Worm (Caenorhabditis elegans) whole organism, L1 larva: ENCODE data around the gene C07D10.6.

Experiments
- C16A3.4 ChIP-seq: fragments of 150-350 bp; optimal IDR thresholded peaks from 2 replicates; lab custom pipeline; 2014; ENCODE audit warnings: missing biosample characterization, missing genetic modification characterization
- F16B12.6 ChIP-seq: fragments of 150-350 bp; optimal IDR thresholded peaks from 2 replicates; lab custom pipeline; 2014; ENCODE audit warnings: missing biosample characterization, missing genetic modification characterization
- Y116A8C.19 ChIP-seq: sonication (generic microtip); optimal IDR thresholded peaks from 2 replicates; lab custom pipeline; 2016; ENCODE audit warnings: missing compliant biosample characterization, missing genetic modification characterization, borderline replicate concordance
- aly-2 ChIP-seq: fragments of 150-350 bp; optimal IDR thresholded peaks from 2 replicates; lab custom pipeline; 2014; ENCODE audit warnings: missing biosample characterization, missing genetic modification characterization
- ama-1 ChIP-seq: fragments of 150-350 bp; optimal IDR thresholded peaks from 2 replicates; lab custom pipeline; 2014
- blmp-1 ChIP-seq: fragments of 150-350 bp; optimal IDR thresholded peaks from 2 replicates; lab custom pipeline; 2014; ENCODE audit warnings: missing biosample characterization, missing genetic modification characterization
- ceh-82 ChIP-seq, 3 experiments: fragments of 150-350 bp in 1 of 3; sonication (generic microtip) in 2 of 3; optimal IDR thresholded peaks; 2 replicates each; lab custom pipeline; 2014 to 2017; ENCODE audit warnings: missing biosample characterization in 3 of 3, missing genetic modification characterization in 3 of 3
- ceh-88 ChIP-seq: fragments of 200-800 bp; sonication (Bioruptor generic); IDR thresholded peaks from 2 replicates; pipeline ENCODE4 v1.3.6; 2022; ENCODE audit warnings: missing genetic modification characterization, missing compliant biosample characterization
- ces-1 ChIP-seq: fragments of 150-350 bp; optimal IDR thresholded peaks from 2 replicates; lab custom pipeline; 2014; ENCODE audit warnings: missing biosample characterization, missing genetic modification reagents, missing genetic modification characterization
- dpl-1 ChIP-seq, 3 experiments: fragments of 150-350 bp in 2 of 3; sonication (generic microtip) in 1 of 3; optimal IDR thresholded peaks; 2 replicates each; lab custom pipeline; 2014 to 2017; ENCODE audit warnings: missing biosample characterization in 3 of 3, missing genetic modification characterization in 3 of 3, missing genetic modification reagents in 3 of 3
- dsc-1 ChIP-seq: sonication (generic microtip); optimal IDR thresholded peaks from 2 replicates; lab custom pipeline; 2016; ENCODE audit warnings: mild to moderate bottlenecking, missing genetic modification characterization, missing compliant biosample characterization
- efl-3 ChIP-seq: fragments of 200-800 bp; sonication (Bioruptor generic); optimal IDR thresholded peaks from 2 replicates; lab custom pipeline; 2018; ENCODE audit warnings: mild to moderate bottlenecking, missing genetic modification characterization, missing compliant biosample characterization
- egl-13 ChIP-seq: sonication (generic microtip); optimal IDR thresholded peaks from 2 replicates; lab custom pipeline; 2016; ENCODE audit warnings: missing genotype, missing genetic modification reagents, missing genetic modification characterization, missing compliant biosample characterization
- elt-2 ChIP-seq: sonication (generic microtip); optimal IDR thresholded peaks from 2 replicates; lab custom pipeline; 2016; ENCODE audit warnings: missing genetic modification characterization, mild to moderate bottlenecking, inconsistent platforms, missing compliant biosample characterization, missing genetic modification reagents
- elt-3 ChIP-seq, 6 experiments: fragments of 150-350 bp in 1 of 6; sonication (generic microtip); optimal IDR thresholded peaks; 2 replicates each; lab custom pipeline; 2017 to 2018; ENCODE audit warnings: missing biosample characterization in 6 of 6, missing genetic modification characterization in 6 of 6, inconsistent platforms in 1 of 6
- ets-5 ChIP-seq: fragments of 200-800 bp; sonication (Bioruptor generic); IDR thresholded peaks from 2 replicates; pipeline ENCODE4 v1.3.6; 2022; ENCODE audit warnings: missing genetic modification characterization, missing compliant biosample characterization
- grh-1 ChIP-seq: fragments of 200-800 bp; sonication (Bioruptor generic); IDR thresholded peaks from 2 replicates; pipeline ENCODE4 v1.3.6; 2022; ENCODE audit warnings: missing genetic modification reagents, missing genetic modification characterization, missing compliant biosample characterization
- hlh-4 ChIP-seq: sonication (generic microtip); optimal IDR thresholded peaks from 2 replicates; lab custom pipeline; 2016; ENCODE audit warnings: mild to moderate bottlenecking, missing genetic modification characterization, missing compliant biosample characterization
- irx-1 ChIP-seq: sonication (generic microtip); optimal IDR thresholded peaks from 2 replicates; lab custom pipeline; 2016; ENCODE audit warnings: missing genetic modification characterization, missing compliant biosample characterization
- lin-14 ChIP-seq: fragments of 200-800 bp; sonication (Bioruptor generic); optimal IDR thresholded peaks from 2 replicates; lab custom pipeline; 2018; ENCODE audit warnings: mild to moderate bottlenecking, missing genetic modification characterization, moderate library complexity, missing compliant biosample characterization
- lir-3 ChIP-seq: sonication (generic microtip); optimal IDR thresholded peaks from 2 replicates; lab custom pipeline; 2016; ENCODE audit warnings: mild to moderate bottlenecking, missing genetic modification characterization, moderate library complexity, missing compliant biosample characterization; ENCODE audit not compliant: poor library complexity
- mdl-1 ChIP-seq, 2 experiments: fragments of 150-350 bp; optimal IDR thresholded peaks; 2 replicates each; lab custom pipeline; 2014 to 2017; ENCODE audit warnings: missing biosample characterization in 2 of 2, missing genetic modification characterization in 2 of 2, inconsistent platforms in 1 of 2
- mef-2 ChIP-seq: fragments of 150-350 bp; optimal IDR thresholded peaks from 2 replicates; lab custom pipeline; 2014; ENCODE audit warnings: missing biosample characterization, missing genetic modification characterization
- nhr-12 ChIP-seq: sonication (generic microtip); optimal IDR thresholded peaks from 2 replicates; lab custom pipeline; 2017; ENCODE audit warnings: missing biosample characterization, missing genetic modification characterization
- nhr-19 ChIP-seq: fragments of 200-800 bp; sonication (Bioruptor generic); conservative IDR thresholded peaks from 2 replicates; pipeline ENCODE4 v1.3.6; 2022; ENCODE audit warnings: missing genetic modification characterization, missing compliant biosample characterization
- nhr-20 ChIP-seq: sonication (generic microtip); optimal IDR thresholded peaks from 2 replicates; lab custom pipeline; 2016; ENCODE audit warnings: mild to moderate bottlenecking, missing genetic modification characterization, missing compliant biosample characterization
- nhr-47 ChIP-seq: sonication (generic microtip); optimal IDR thresholded peaks from 2 replicates; lab custom pipeline; 2016; ENCODE audit warnings: mild to moderate bottlenecking, missing genetic modification characterization, moderate library complexity, missing compliant biosample characterization
- nhr-71 ChIP-seq: sonication (generic microtip); optimal IDR thresholded peaks from 2 replicates; lab custom pipeline; 2016; ENCODE audit warnings: mild to moderate bottlenecking, missing genetic modification characterization, moderate library complexity, missing compliant biosample characterization
- nhr-76 ChIP-seq: sonication (generic microtip); optimal IDR thresholded peaks from 2 replicates; lab custom pipeline; 2017; ENCODE audit warnings: missing biosample characterization, missing genetic modification characterization
- nhr-77 ChIP-seq: fragments of 150-350 bp; optimal IDR thresholded peaks from 2 replicates; lab custom pipeline; 2014; ENCODE audit warnings: missing biosample characterization, missing genetic modification characterization
- nhr-84 ChIP-seq: sonication (generic microtip); optimal IDR thresholded peaks from 2 replicates; lab custom pipeline; 2017; ENCODE audit warnings: missing biosample characterization, missing genetic modification characterization
- nhr-85 ChIP-seq: sonication (generic microtip); peaks from one replicate; lab custom pipeline; 2016; ENCODE audit warnings: missing genetic modification characterization, inconsistent platforms, missing compliant biosample characterization
- pax-3 ChIP-seq: fragments of 200-800 bp; sonication (Bioruptor generic); optimal IDR thresholded peaks from 2 replicates; lab custom pipeline; 2018; ENCODE audit warnings: mild to moderate bottlenecking, missing genetic modification characterization, moderate library complexity, missing compliant biosample characterization
- pqm-1 ChIP-seq: sonication (generic microtip); optimal IDR thresholded peaks from 3 replicates; lab custom pipeline; 2017; ENCODE audit warnings: missing biosample characterization, missing genetic modification characterization
- snpc-4 ChIP-seq: fragments of 150-350 bp; optimal IDR thresholded peaks from 2 replicates; lab custom pipeline; 2014; ENCODE audit warnings: missing biosample characterization, missing genetic modification characterization
- snu-23 ChIP-seq: sonication (generic microtip); optimal IDR thresholded peaks from 2 replicates; lab custom pipeline; 2016; ENCODE audit warnings: missing genetic modification characterization, missing compliant biosample characterization
- swsn-7 ChIP-seq: sonication (generic microtip); optimal IDR thresholded peaks from 2 replicates; lab custom pipeline; 2016; ENCODE audit warnings: missing genetic modification characterization, missing compliant biosample characterization
- tbx-2 ChIP-seq: sonication (generic microtip); optimal IDR thresholded peaks from 2 replicates; lab custom pipeline; 2016; ENCODE audit warnings: missing genetic modification characterization, missing compliant biosample characterization
- unc-30 ChIP-seq: sonication (generic microtip); optimal IDR thresholded peaks from 2 replicates; lab custom pipeline; 2017; ENCODE audit warnings: missing biosample characterization, missing genetic modification characterization
- unc-62 ChIP-seq: fragments of 150-350 bp; optimal IDR thresholded peaks from 2 replicates; lab custom pipeline; 2014; ENCODE audit warnings: missing biosample characterization, missing genetic modification reagents, missing genetic modification characterization
- ztf-11 ChIP-seq, 2 experiments: sonication (generic microtip); optimal IDR thresholded peaks; 2 replicates each; lab custom pipeline; 2016 to 2017; ENCODE audit warnings: missing genetic modification characterization in 2 of 2, missing biosample characterization in 1 of 2, missing compliant biosample characterization in 1 of 2
- ztf-4 ChIP-seq: fragments of 150-350 bp; optimal IDR thresholded peaks from 2 replicates; lab custom pipeline; 2014; ENCODE audit warnings: missing biosample characterization, missing genetic modification characterization

C07D10.6 gene

DNA sequence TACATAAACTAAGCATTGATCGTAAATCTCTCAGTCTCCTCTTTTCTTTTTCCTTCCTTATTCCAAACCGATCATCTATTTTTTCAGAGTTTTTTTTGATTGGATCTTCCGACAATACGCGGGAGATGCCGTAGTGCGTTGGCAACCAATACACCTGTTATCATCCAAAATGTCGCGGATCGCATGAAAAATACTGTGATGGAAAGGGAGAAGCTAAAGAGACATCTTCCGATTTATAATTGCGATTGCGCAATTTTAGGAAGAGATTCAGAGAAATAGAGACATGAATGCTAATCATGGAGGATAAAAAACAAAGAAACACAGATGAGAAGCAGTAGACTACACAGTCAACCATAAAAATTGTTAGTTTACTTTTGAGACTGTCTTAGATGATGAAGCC lies 27.3 kb downstream of the C07D10.6 start:
- no peak for TF ChIP-seq nhr-76 (tag; lab: Kevin White, UChicago)
- peak; percentile 67 for TF ChIP-seq blmp-1 (tag; lab: Kevin White, UChicago)
- TF ChIP-seq, all 84 proteins: peak for 1

DNA sequence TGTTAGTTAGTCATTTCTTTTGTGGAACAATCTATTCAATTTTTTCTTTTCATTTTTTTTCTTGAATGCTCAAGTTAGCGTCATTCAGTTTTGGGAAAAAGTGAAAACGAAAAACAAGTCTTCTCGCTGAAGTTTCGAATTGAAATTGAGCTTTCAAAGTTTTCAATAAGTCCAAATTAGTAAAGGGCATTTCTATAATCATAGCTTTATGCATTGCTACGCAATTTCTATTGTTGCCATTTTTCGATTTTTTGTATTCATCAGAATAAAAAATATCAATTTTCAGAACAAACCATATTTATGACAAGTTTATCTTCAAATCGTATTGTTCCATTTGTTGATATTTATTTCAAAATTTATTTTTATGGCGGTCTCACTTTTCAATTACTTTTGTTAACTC lies 29.1 kb downstream of the C07D10.6 start, which contains the start of gene srd-55:
srd-55 (plus strand) TSS at position 301 of the 400 bp plus-strand sequence.
- TF ChIP-seq ets-5: no peak
- TF ChIP-seq grh-1 (GFP tag; lab: Robert Waterston, UW): no peak
- TF ChIP-seq hlh-4 (tag; lab: Kevin White, UChicago): no peak
- no peak for TF ChIP-seq efl-3 (GFP tag; lab: Kevin White, UChicago)
- no peak for TF ChIP-seq Y116A8C.19 (tag; lab: Kevin White, UChicago)
- no peak for TF ChIP-seq mdl-1 (tag; optimal IDR thresholded peaks at IDR 0.05; lab: Kevin White, UChicago)
- no peak for TF ChIP-seq lir-3 (tag; lab: Kevin White, UChicago)
- TF ChIP-seq pqm-1 (tag; lab: Kevin White, UChicago): no peak
- TF ChIP-seq unc-30 (tag; lab: Kevin White, UChicago): no peak
- TF ChIP-seq pax-3 (tag; lab: Kevin White, UChicago): no peak
- no peak for TF ChIP-seq nhr-77
- no peak for TF ChIP-seq nhr-47 (tag; lab: Kevin White, UChicago)
- TF ChIP-seq F16B12.6 (tag; lab: Kevin White, UChicago): no peak
- no peak for TF ChIP-seq ceh-88 (GFP tag; lab: Robert Waterston, UW)
- TF ChIP-seq unc-62 (GFP tag; lab: Kevin White, UChicago): no peak
- no peak for TF ChIP-seq mef-2 (tag; lab: Kevin White, UChicago)
- no peak for TF ChIP-seq egl-13
- TF ChIP-seq aly-2 (tag; lab: Kevin White, UChicago): no peak
- no peak for TF ChIP-seq ces-1 (GFP tag; lab: Kevin White, UChicago)

DNA sequence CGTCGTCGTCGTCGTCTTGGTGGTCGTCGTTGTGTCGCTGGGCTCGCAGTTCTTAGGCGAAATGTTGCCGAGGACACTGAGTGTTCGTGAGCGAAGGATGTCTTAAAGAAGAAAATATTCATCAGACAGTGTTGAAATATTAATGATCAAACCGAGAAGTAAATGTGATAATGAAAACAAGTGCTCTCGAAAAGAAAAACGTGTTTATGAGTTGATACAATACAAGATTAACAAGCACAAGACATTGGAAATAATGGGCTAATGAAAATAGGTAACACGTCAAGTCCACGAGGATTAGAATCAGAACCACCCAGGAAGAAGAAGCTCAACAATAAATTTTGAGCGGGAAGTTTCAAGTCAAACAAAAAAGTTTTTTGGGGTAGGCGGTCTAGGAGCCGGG lies 32.8 kb downstream of the C07D10.6 start, which contains the start of gene K02A2.5:
K02A2.5 (minus strand) TSS at position 101 of the 400 bp plus-strand sequence.
- no peak for TF ChIP-seq ama-1

DNA sequence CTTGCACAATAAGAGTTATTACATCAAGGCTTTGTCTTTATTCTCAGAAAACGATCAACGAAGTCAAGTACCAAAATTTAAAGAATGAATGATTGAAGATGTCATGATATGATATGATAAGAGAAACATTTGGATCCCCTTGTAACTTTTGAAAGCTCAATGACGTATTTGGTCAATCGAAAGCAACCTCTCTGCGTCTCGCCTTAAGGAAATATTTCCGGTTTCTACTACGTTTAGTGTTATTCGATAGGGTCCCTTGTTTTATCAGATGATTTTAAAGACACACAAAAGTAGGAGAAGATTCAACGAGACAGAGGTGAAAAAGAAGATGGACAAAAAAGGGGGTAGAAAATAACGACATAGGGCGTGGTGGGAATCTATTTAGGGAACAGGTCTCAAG lies 34.2 kb downstream of the C07D10.6 start:
- TF ChIP-seq nhr-77: no peak
- TF ChIP-seq nhr-19 (GFP tag; lab: Robert Waterston, UW): peak; percentile 18
- peak; percentile 37 for TF ChIP-seq tbx-2
- TF ChIP-seq mdl-1 (tag; optimal IDR thresholded peaks at IDR 0.05; lab: Kevin White, UChicago): no peak
- peak; percentile 12 for TF ChIP-seq dsc-1 (tag; lab: Kevin White, UChicago)
- TF ChIP-seq nhr-85: peak; percentile 91
- TF ChIP-seq snu-23 (GFP tag; lab: Kevin White, UChicago): peak; percentile 14
- no peak for TF ChIP-seq ztf-11 (tag; optimal IDR thresholded peaks at IDR 0.05; lab: Kevin White, UChicago)
- TF ChIP-seq swsn-7 (tag; lab: Kevin White, UChicago): no peak
- TF ChIP-seq grh-1 (GFP tag; lab: Robert Waterston, UW): peak; percentile 36; the same call in 1 of the 2 replicates
- TF ChIP-seq ztf-4 (tag; lab: Kevin White, UChicago): no peak
- TF ChIP-seq elt-3 (tag; optimal IDR thresholded peaks at IDR 0.05; lab: Kevin White, UChicago): peak in 5 of 6 experiments; percentile 32 to 73 (median 61)
- TF ChIP-seq nhr-20: peak; percentile 49
- no peak for TF ChIP-seq Y116A8C.19 (tag; lab: Kevin White, UChicago)
- peak; percentile 44 for TF ChIP-seq lin-14
- no peak for TF ChIP-seq ceh-82 (tag; optimal IDR thresholded peaks at IDR 0.05; lab: Kevin White, UChicago)
- no peak for TF ChIP-seq lir-3 (tag; lab: Kevin White, UChicago)
- TF ChIP-seq blmp-1 (tag; lab: Kevin White, UChicago): peak; percentile 76
- TF ChIP-seq nhr-12: no peak
- TF ChIP-seq irx-1 (tag; lab: Kevin White, UChicago): no peak
- no peak for TF ChIP-seq nhr-84 (tag; lab: Kevin White, UChicago)
- no peak for TF ChIP-seq C16A3.4 (tag; lab: Kevin White, UChicago)
- TF ChIP-seq dpl-1 (GFP tag; optimal IDR thresholded peaks at IDR 0.05; lab: Kevin White, UChicago): no peak
- no peak for TF ChIP-seq ceh-88 (GFP tag; lab: Robert Waterston, UW)
- no peak for TF ChIP-seq elt-2
- peak; percentile 59 for TF ChIP-seq nhr-71 (tag; lab: Kevin White, UChicago)
- no peak for TF ChIP-seq snpc-4 (tag; lab: Kevin White, UChicago)
